Worm (Caenorhabditis elegans): ENCODE results near the gene glb-14.
A peak's percentile ranks its signal among the peaks of the same experiment; 100 is the strongest.

glb-14 gene

DNA sequence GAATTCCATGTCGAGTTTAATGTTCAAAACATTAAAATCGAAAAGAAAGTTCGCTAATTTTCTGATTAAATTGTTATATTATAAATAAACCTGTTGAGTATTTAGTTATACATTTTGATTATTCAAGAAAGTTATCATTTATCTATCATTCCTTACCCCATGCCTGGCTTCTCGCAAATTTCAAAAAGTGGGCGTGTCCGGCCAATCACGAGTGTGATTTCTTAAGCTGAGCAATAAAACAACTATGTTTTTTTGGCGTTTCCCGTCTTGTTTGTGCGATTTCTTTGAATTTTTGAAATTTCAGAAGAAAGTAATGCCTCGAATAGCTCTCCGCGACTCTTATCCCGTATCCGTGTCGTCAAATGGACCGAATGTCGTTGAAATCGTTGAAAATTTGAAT is 27.8 kb upstream of the glb-14 start, which contains the start of gene fbxa-94:
fbxa-94 (plus strand) TSS at position 301 of the 400 bp plus-strand sequence.
- TF ChIP-seq nfya-1 (tag; optimal IDR thresholded peaks at IDR 0.05; ENCODE audit: insufficient read depth) (peak; percentile 42), nhr-43 (tag; optimal IDR thresholded peaks at IDR 0.05; ENCODE audit: poor library complexity, severe bottlenecking) (no peak)

ce11 chrV:15571006-15571526 is 26.3 kb upstream of the glb-14 start, which contains the start of gene fbxa-95:
Gene fbxa-95 (plus strand): TSS chrV:15571476.
- TF ChIP-seq nfya-1 (tag; optimal IDR thresholded peaks at IDR 0.05; ENCODE audit: insufficient read depth) (peak; percentile 9), nhr-76 (tag; optimal IDR thresholded peaks at IDR 0.05) (no peak), snpc-4 (tag; optimal IDR thresholded peaks at IDR 0.05) (no peak), sea-2 (GFP tag; optimal IDR thresholded peaks at IDR 0.05) (no peak), ama-1 (optimal IDR thresholded peaks at IDR 0.05) (no peak)

- TF ChIP-seq mml-1 (tag; optimal IDR thresholded peaks at IDR 0.05) = no peak
- peak; percentile 57 for TF ChIP-seq lin-15B (tag; optimal IDR thresholded peaks at IDR 0.05)
- TF ChIP-seq ZK546.5 (tag; optimal IDR thresholded peaks at IDR 0.05) = no peak
- TF ChIP-seq nhr-237 (tag; optimal IDR thresholded peaks at IDR 0.05) = no peak
- no peak for TF ChIP-seq nhr-77 (tag; optimal IDR thresholded peaks at IDR 0.05)
- no peak for TF ChIP-seq fos-1 (tag; optimal IDR thresholded peaks at IDR 0.05)
- no peak for TF ChIP-seq eor-1 (tag; optimal IDR thresholded peaks at IDR 0.05)
- no peak for TF ChIP-seq egl-27 (tag; optimal IDR thresholded peaks at IDR 0.05)
- TF ChIP-seq nhr-76 (tag; optimal IDR thresholded peaks at IDR 0.05) = no peak
- no peak for TF ChIP-seq aly-2 (tag; optimal IDR thresholded peaks at IDR 0.05)
- TF ChIP-seq ceh-28 (tag; optimal IDR thresholded peaks at IDR 0.05) = no peak
- TF ChIP-seq nhr-11 (tag; optimal IDR thresholded peaks at IDR 0.05) = peak; percentile 16
- TF ChIP-seq nhr-43 (tag; optimal IDR thresholded peaks at IDR 0.05; ENCODE audit: poor library complexity, severe bottlenecking) = no peak
- peak; percentile 7 for TF ChIP-seq lin-39 (tag; optimal IDR thresholded peaks at IDR 0.05)
- peak; percentile 81 for TF ChIP-seq pha-4 (tag; optimal IDR thresholded peaks at IDR 0.05)
- no peak for TF ChIP-seq lsy-12 (tag; optimal IDR thresholded peaks at IDR 0.05)
- no peak for TF ChIP-seq elt-1 (tag; optimal IDR thresholded peaks at IDR 0.05)
- TF ChIP-seq nfya-1 (tag; optimal IDR thresholded peaks at IDR 0.05; ENCODE audit: insufficient read depth) = peak; percentile 74
- TF ChIP-seq unc-39 (tag; optimal IDR thresholded peaks at IDR 0.05) = no peak
- peak; percentile 91 for TF ChIP-seq R02D3.7 (tag; optimal IDR thresholded peaks at IDR 0.05)
- TF ChIP-seq ceh-82 (tag; optimal IDR thresholded peaks at IDR 0.05) = no peak
- TF ChIP-seq elt-2 (tag; optimal IDR thresholded peaks at IDR 0.05) = peak; percentile 27
- peak; percentile 74 for TF ChIP-seq pqm-1 (tag; optimal IDR thresholded peaks at IDR 0.05)
- TF ChIP-seq fkh-10 (GFP tag; optimal IDR thresholded peaks at IDR 0.05) = no peak
- TF ChIP-seq sea-2 (GFP tag; optimal IDR thresholded peaks at IDR 0.05) = no peak
- TF ChIP-seq ama-1 (optimal IDR thresholded peaks at IDR 0.05) = peak; percentile 92
- TF ChIP-seq nhr-25 (tag; optimal IDR thresholded peaks at IDR 0.05) = no peak
- TF ChIP-seq elt-3 (tag; optimal IDR thresholded peaks at IDR 0.05) = no peak
- TF ChIP-seq tbx-2 (tag; optimal IDR thresholded peaks at IDR 0.05) = no peak
- no peak for TF ChIP-seq snpc-4 (tag; optimal IDR thresholded peaks at IDR 0.05)
- TF ChIP-seq egl-5 (tag; optimal IDR thresholded peaks at IDR 0.05) = peak; percentile 24
- no peak for TF ChIP-seq daf-12 (tag; optimal IDR thresholded peaks at IDR 0.05)
- TF ChIP-seq mdl-1 (tag; optimal IDR thresholded peaks at IDR 0.05) = no peak
- no peak for TF ChIP-seq ceh-16 (tag; optimal IDR thresholded peaks at IDR 0.05)
- TF ChIP-seq ceh-9 (tag; optimal IDR thresholded peaks at IDR 0.05) = no peak
- no peak for TF ChIP-seq nhr-12 (tag; optimal IDR thresholded peaks at IDR 0.05)
- no peak for TF ChIP-seq unc-62 (GFP tag; optimal IDR thresholded peaks at IDR 0.05)
- no peak for TF ChIP-seq ztf-4 (tag; optimal IDR thresholded peaks at IDR 0.05)
- peak; percentile 8 for TF ChIP-seq jun-1 (tag; optimal IDR thresholded peaks at IDR 0.05)
- TF ChIP-seq nhr-67 (tag; optimal IDR thresholded peaks at IDR 0.05) = no peak
- TF ChIP-seq nhr-28 (tag; optimal IDR thresholded peaks at IDR 0.05) = no peak
- no peak for TF ChIP-seq fkh-2 (tag; optimal IDR thresholded peaks at IDR 0.05)
- TF ChIP-seq skn-1 (tag; optimal IDR thresholded peaks at IDR 0.05) = no peak
- TF ChIP-seq ztf-11 (tag; optimal IDR thresholded peaks at IDR 0.05) = no peak
- no peak for TF ChIP-seq zag-1 (tag; optimal IDR thresholded peaks at IDR 0.05)
- peak; percentile 60 for TF ChIP-seq nhr-23 (tag; optimal IDR thresholded peaks at IDR 0.05)
- peak; percentile 31 for TF ChIP-seq hmg-11 (tag; optimal IDR thresholded peaks at IDR 0.05)
Observed at ce11 chrV:15569702-15570430, 25.1 kb upstream of the glb-14 start, which contains the start of gene lsm-5. Gene lsm-5 (plus strand): TSS chrV:15570380.

Measured in whole organism, L3 larva.